Worm (Caenorhabditis elegans): ENCODE measurements around the gene F59B2.13.

Gene F59B2.13

ce11 chrIII:8986872-8987271 lies 40.0 kb downstream of the F59B2.13 start:
- TF ChIP-seq somi-1 (GFP tag; optimal IDR thresholded peaks at IDR 0.05) (peak; percentile 73), cebp-1 (GFP tag; IDR thresholded peaks at IDR 0.05) (no peak), cebp-1 (tag; optimal IDR thresholded peaks at IDR 0.05) (peak; percentile 10), akir-1 (GFP tag; optimal IDR thresholded peaks at IDR 0.05) (no peak), T07F8.4 (tag; optimal IDR thresholded peaks at IDR 0.05) (no peak), zim-3 (tag; optimal IDR thresholded peaks at IDR 0.05) (no peak), D2030.7 (GFP tag; IDR thresholded peaks at IDR 0.05) (no peak), lin-40 (tag; optimal IDR thresholded peaks at IDR 0.05) (peak; percentile 61), F57A8.1 (GFP tag; optimal IDR thresholded peaks at IDR 0.05) (no peak), chd-7 (tag; optimal IDR thresholded peaks at IDR 0.05) (no peak)

DNA sequence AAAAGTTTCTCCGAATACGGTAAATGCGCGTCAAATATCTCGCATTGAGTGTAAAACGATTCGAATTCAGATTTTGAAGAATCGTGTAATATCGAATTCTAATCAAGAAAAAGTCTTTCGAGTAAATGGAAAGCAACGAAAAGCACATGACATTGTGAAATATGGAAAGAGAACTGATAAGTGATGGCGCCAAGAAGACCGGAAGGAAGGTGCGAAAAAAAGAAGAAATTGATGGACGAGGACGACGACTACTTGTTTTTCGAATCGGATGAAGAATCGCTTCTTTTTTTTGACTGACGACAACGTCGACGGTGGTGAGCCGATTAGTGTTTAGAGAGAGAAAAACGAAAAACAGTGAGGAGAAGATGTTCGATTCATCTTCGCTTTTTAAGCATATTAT lies 40.9 kb downstream of the F59B2.13 start:
- TF ChIP-seq cebp-1 (GFP tag; IDR thresholded peaks at IDR 0.05) = no peak
- TF ChIP-seq cebp-1 (tag; optimal IDR thresholded peaks at IDR 0.05) = peak; percentile 62
- peak; percentile 68 for TF ChIP-seq nhr-80 (tag; optimal IDR thresholded peaks at IDR 0.05)
- TF ChIP-seq tbp1 (GFP tag; optimal IDR thresholded peaks at IDR 0.05) = no peak

DNA sequence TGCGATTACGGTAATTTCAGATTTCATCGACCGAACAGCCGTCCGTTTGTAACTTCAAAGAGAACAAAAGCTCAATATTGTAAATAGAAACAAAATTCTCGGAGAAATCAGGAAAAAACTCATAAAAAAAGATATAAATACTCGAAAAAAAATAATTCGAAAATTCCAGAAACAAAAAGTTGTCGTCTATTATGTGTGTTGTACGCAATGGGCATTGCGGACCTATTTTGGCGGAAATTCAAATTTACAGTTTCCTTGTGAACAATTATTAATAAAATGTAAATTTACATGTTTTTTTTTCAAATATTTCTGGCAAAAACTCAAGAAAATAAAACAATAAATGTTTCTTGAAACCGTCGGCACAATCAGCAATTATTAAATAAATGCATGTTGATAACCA lies 41.4 kb downstream of the F59B2.13 start:
- no peak for TF ChIP-seq cebp-2 (GFP tag; IDR thresholded peaks at IDR 0.05)
- peak; percentile 21; the same call in 1 of the 2 replicates for TF ChIP-seq F33H1.4 (GFP tag; IDR thresholded peaks at IDR 0.05)
- peak; percentile 0 for TF ChIP-seq F23B12.7 (tag; optimal IDR thresholded peaks at IDR 0.05; ENCODE audit: insufficient read depth)
- TF ChIP-seq D2030.7 (GFP tag; IDR thresholded peaks at IDR 0.05) = peak; percentile 36; the same call in 1 of the 2 replicates
- TF ChIP-seq hsf-1 (GFP tag; IDR thresholded peaks at IDR 0.05) = peak; percentile 92
- TF ChIP-seq lsl-1 (GFP tag; optimal IDR thresholded peaks at IDR 0.05) = peak; percentile 31
- TF ChIP-seq efl-1 (GFP tag; optimal IDR thresholded peaks at IDR 0.05) = peak; percentile 58
- TF ChIP-seq madf-8 (GFP tag; conservative IDR thresholded peaks at IDR 0.05) = no peak
- TF ChIP-seq ZK185.1 (tag; optimal IDR thresholded peaks at IDR 0.05; ENCODE audit: poor library complexity, severe bottlenecking) = no peak
- TF ChIP-seq lin-54 (GFP tag; optimal IDR thresholded peaks at IDR 0.05) = peak; percentile 89
- no peak for TF ChIP-seq F10E7.11 (tag; optimal IDR thresholded peaks at IDR 0.05)
- TF ChIP-seq dpl-1 (GFP tag; optimal IDR thresholded peaks at IDR 0.05) = peak; percentile 52
- TF ChIP-seq madf-6 (GFP tag; IDR thresholded peaks at IDR 0.05) = 0 out of 2 replicates have a peak, but pooled peaks have one; percentile 45
- TF ChIP-seq Y53G8AR.9 (GFP tag; conservative IDR thresholded peaks at IDR 0.05) = no peak

DNA sequence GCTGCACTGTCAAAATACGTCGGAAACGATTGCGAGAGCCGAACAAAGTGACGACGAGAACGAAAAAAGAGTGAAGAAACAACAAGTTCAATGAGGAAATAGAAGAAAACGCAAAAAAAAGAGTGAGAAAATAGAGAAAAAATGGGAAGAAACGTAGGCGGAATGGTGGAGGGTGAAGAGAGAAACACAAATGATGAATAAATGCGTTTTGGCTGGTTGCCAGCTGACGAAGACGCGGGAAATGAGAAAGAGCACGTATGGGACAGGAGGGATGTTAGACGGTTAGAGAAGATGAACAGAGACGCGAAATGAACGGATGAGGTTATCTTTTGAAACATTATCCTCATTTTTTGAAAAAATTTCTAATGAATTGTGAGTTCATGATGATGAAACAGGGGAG lies 41.9 kb downstream of the F59B2.13 start:
- peak; percentile 0 for TF ChIP-seq attf-5 (GFP tag; optimal IDR thresholded peaks at IDR 0.05)
- no peak for TF ChIP-seq lin-26 (GFP tag; IDR thresholded peaks at IDR 0.05)
- peak; percentile 3 for TF ChIP-seq madf-10 (tag; optimal IDR thresholded peaks at IDR 0.05)
- no peak for TF ChIP-seq atf-7 (tag; optimal IDR thresholded peaks at IDR 0.05)
- no peak for TF ChIP-seq madf-6 (GFP tag; IDR thresholded peaks at IDR 0.05)
- no peak for TF ChIP-seq snpc-4 (GFP tag; optimal IDR thresholded peaks at IDR 0.05)
- peak in 1 of 4 experiments; percentile 0 for TF ChIP-seq snpc-4 (tag; optimal IDR thresholded peaks at IDR 0.05)
- TF ChIP-seq attf-6 (GFP tag; IDR thresholded peaks at IDR 0.05) = no peak
- TF ChIP-seq sptf-2 (GFP tag; optimal IDR thresholded peaks at IDR 0.05) = no peak
- TF ChIP-seq Y56A3A.18 (GFP tag; IDR thresholded peaks at IDR 0.05) = 0 out of 2 replicates have a peak, but pooled peaks have one; percentile 61
- TF ChIP-seq nfyb-1 (GFP tag; IDR thresholded peaks at IDR 0.05) = 0 out of 2 replicates have a peak, but pooled peaks have one; percentile 50
- peak; percentile 4 for TF ChIP-seq pha-4 (tag; optimal IDR thresholded peaks at IDR 0.05)
- TF ChIP-seq lin-40 (tag; optimal IDR thresholded peaks at IDR 0.05) = peak; percentile 13
- 0 out of 2 replicates have a peak, but pooled peaks have one; percentile 57 for TF ChIP-seq K11D2.4 (GFP tag; IDR thresholded peaks at IDR 0.05)
- peak in 1 of 3 experiments; percentile 68 for TF ChIP-seq lin-35 (GFP tag; optimal IDR thresholded peaks at IDR 0.05)
- peak; percentile 10 for TF ChIP-seq chd-7 (tag; optimal IDR thresholded peaks at IDR 0.05)
- no peak for TF ChIP-seq bed-2 (GFP tag; IDR thresholded peaks at IDR 0.05)
- no peak for TF ChIP-seq ekl-4 (GFP tag; IDR thresholded peaks at IDR 0.05)
- no peak for TF ChIP-seq ztf-28 (GFP tag; IDR thresholded peaks at IDR 0.05)
- no peak for TF ChIP-seq rpc-1 (optimal IDR thresholded peaks at IDR 0.05)
- no peak for TF ChIP-seq rpc-1 (tag; optimal IDR thresholded peaks at IDR 0.05)
- no peak for TF ChIP-seq nfya-1 (tag; optimal IDR thresholded peaks at IDR 0.05; ENCODE audit: borderline replicate concordance, insufficient read depth)
- no peak for TF ChIP-seq aptf-3 (GFP tag; IDR thresholded peaks at IDR 0.05)
